Worm (Caenorhabditis elegans): ENCODE data around the gene cyn-2.

- TF ChIP-seq nhr-25 (tag; optimal IDR thresholded peaks at IDR 0.05; ENCODE audit: borderline replicate concordance, insufficient read depth) (no peak), Y105C5A.15 (GFP tag; IDR thresholded peaks at IDR 0.05) (no peak), nhr-41 (GFP tag; IDR thresholded peaks at IDR 0.05) (no peak), nhr-6 (tag; optimal IDR thresholded peaks at IDR 0.05) (peak; percentile 64), ztf-11 (tag; optimal IDR thresholded peaks at IDR 0.05) (no peak), nhr-102 (tag; optimal IDR thresholded peaks at IDR 0.05) (peak; percentile 19), ceh-82 (tag; optimal IDR thresholded peaks at IDR 0.05) (no peak), daf-8 (GFP tag; IDR thresholded peaks at IDR 0.05) (no peak)
Measured at ce11 chrIII:13712854-13713293, 20.4 kb downstream of the cyn-2 start.
